Fruit fly (Drosophila melanogaster) whole organism, embryonic: ENCODE measurements around the gene EMC5.

ENCODE experiments used
- CG10267 ChIP-seq: fragments of 200-800 bp; sonication (Bioruptor generic); optimal IDR thresholded peaks from 2 replicates; lab custom pipeline; 2018; ENCODE audit warnings: missing biosample characterization, mild to moderate bottlenecking, missing genetic modification characterization, moderate library complexity
- CG10543 ChIP-seq: fragments of 200-800 bp; sonication (Bioruptor generic); optimal IDR thresholded peaks from 3 replicates; lab custom pipeline; 2017; ENCODE audit warnings: missing biosample characterization, mild to moderate bottlenecking, missing genetic modification characterization, moderate library complexity
- CG10959 ChIP-seq: fragments of 200-800 bp; sonication (Bioruptor generic); IDR thresholded peaks from 2 replicates; pipeline ENCODE4 v1.3.6; 2022; ENCODE audit warnings: missing biosample characterization, missing genetic modification characterization
- CG12391 ChIP-seq: fragments of 200-800 bp; sonication (Bioruptor generic); optimal IDR thresholded peaks from 3 replicates; lab custom pipeline; 2018; ENCODE audit warnings: missing biosample characterization, mild to moderate bottlenecking, missing genetic modification characterization, moderate library complexity
- CG15011 ChIP-seq: fragments of 200-800 bp; sonication (Bioruptor generic); optimal IDR thresholded peaks from 3 replicates; lab custom pipeline; 2018; ENCODE audit warnings: missing biosample characterization, mild to moderate bottlenecking, missing genetic modification characterization
- CG15073 ChIP-seq: fragments of 200-800 bp; sonication (Bioruptor generic); optimal IDR thresholded peaks from 2 replicates; lab custom pipeline; 2016; ENCODE audit warnings: missing biosample characterization, missing genetic modification characterization
- CG16779 ChIP-seq: fragments of 200-800 bp; sonication (Bioruptor generic); IDR thresholded peaks from 2 replicates; pipeline ENCODE4 v1.3.6; 2022; ENCODE audit warnings: missing biosample characterization, missing genetic modification characterization
- CG16813 ChIP-seq: fragments of 200-800 bp; sonication (Bioruptor generic); IDR thresholded peaks from 3 replicates; pipeline ENCODE4 v1.3.6; 2022; ENCODE audit warnings: missing biosample characterization, missing genetic modification characterization; ENCODE audit not compliant: partially characterized antibody
- CG17186 ChIP-seq: fragments of 200-800 bp; sonication (Bioruptor generic); optimal IDR thresholded peaks from 3 replicates; lab custom pipeline; 2017; ENCODE audit warnings: missing biosample characterization, missing genetic modification reagents, missing genetic modification characterization
- CG17612 ChIP-seq: fragments of 200-800 bp; sonication (Bioruptor generic); IDR thresholded peaks from 2 replicates; pipeline ENCODE4 v1.3.6; 2022; ENCODE audit warnings: missing biosample characterization, missing genetic modification characterization
- CG32772 ChIP-seq: fragments of 200-800 bp; sonication (Bioruptor generic); IDR thresholded peaks from 2 replicates; pipeline ENCODE4 v1.3.6; 2022; ENCODE audit warnings: missing biosample characterization, missing genetic modification characterization
- CG34422 ChIP-seq: fragments of 200-800 bp; sonication (Bioruptor generic); IDR thresholded peaks from 3 replicates; pipeline ENCODE4 v1.3.6; 2022; ENCODE audit warnings: missing biosample characterization, missing genetic modification characterization
- CG6854 ChIP-seq: fragments of 200-800 bp; sonication (Bioruptor generic); optimal IDR thresholded peaks from 3 replicates; lab custom pipeline; 2017; ENCODE audit warnings: missing biosample characterization, mild to moderate bottlenecking, missing genetic modification characterization
- CG7271 ChIP-seq: fragments of 200-800 bp; sonication (Bioruptor generic); optimal IDR thresholded peaks from 2 replicates; lab custom pipeline; 2018; ENCODE audit warnings: missing biosample characterization, mild to moderate bottlenecking, missing genetic modification characterization, moderate library complexity
- CG7357 ChIP-seq: fragments of 200-800 bp; sonication (Bioruptor generic); IDR thresholded peaks from 3 replicates; pipeline ENCODE4 v1.3.6; 2022; ENCODE audit warnings: missing biosample characterization, missing genetic modification characterization
- CG7928 ChIP-seq: fragments of 200-800 bp; sonication (Bioruptor generic); optimal IDR thresholded peaks from 2 replicates; lab custom pipeline; 2017; ENCODE audit warnings: missing biosample characterization, mild to moderate bottlenecking, missing genetic modification characterization
- CG8388 ChIP-seq: fragments of 200-800 bp; sonication (Bioruptor generic); optimal IDR thresholded peaks from 2 replicates; lab custom pipeline; 2019; ENCODE audit warnings: missing biosample characterization, mild to moderate bottlenecking, missing genetic modification characterization, moderate library complexity
- CG8478 ChIP-seq: fragments of >200 bp; optimal IDR thresholded peaks from 2 replicates; lab custom pipeline; 2018
- Camta ChIP-seq: fragments of 200-800 bp; sonication (Bioruptor generic); optimal IDR thresholded peaks from 2 replicates; lab custom pipeline; 2016; ENCODE audit warnings: missing biosample characterization, missing genetic modification characterization
- Dek ChIP-seq: fragments of 200-800 bp; sonication (Bioruptor generic); optimal IDR thresholded peaks from 3 replicates; lab custom pipeline; 2019; ENCODE audit warnings: missing biosample characterization, mild to moderate bottlenecking, missing genetic modification characterization, moderate library complexity
- Doc2 ChIP-seq: fragments of 200-800 bp; sonication (Bioruptor generic); IDR thresholded peaks from 2 replicates; pipeline ENCODE4 v1.3.6; 2022; ENCODE audit warnings: missing biosample characterization, missing genetic modification characterization
- E2f2 ChIP-seq: fragments of 200-800 bp; sonication (Bioruptor generic); IDR thresholded peaks from 2 replicates; pipeline ENCODE4 v1.3.6; 2022; ENCODE audit warnings: missing biosample characterization, missing genetic modification characterization
- HmgZ ChIP-seq: fragments of 200-800 bp; sonication (Bioruptor generic); optimal IDR thresholded peaks from 2 replicates; lab custom pipeline; 2018; ENCODE audit warnings: missing biosample characterization, mild to moderate bottlenecking, missing genetic modification characterization
- Lim3 ChIP-seq: fragments of 200-800 bp; sonication (Bioruptor generic); IDR thresholded peaks from 2 replicates; pipeline ENCODE4 v1.3.6; 2022; ENCODE audit warnings: missing biosample characterization, missing genetic modification characterization
- Mes4 ChIP-seq: fragments of 200-800 bp; sonication (Bioruptor generic); optimal IDR thresholded peaks from 2 replicates; lab custom pipeline; 2016; ENCODE audit warnings: missing biosample characterization, missing genetic modification characterization
- Nf-YC ChIP-seq: fragments of 200-800 bp; optimal IDR thresholded peaks from 3 replicates; lab custom pipeline; 2019; ENCODE audit warnings: missing biosample characterization, mild to moderate bottlenecking, missing genetic modification characterization, moderate library complexity
- Optix ChIP-seq: fragments of 200-800 bp; sonication (Bioruptor generic); IDR thresholded peaks from 3 replicates; pipeline ENCODE4 v1.3.6; 2022; ENCODE audit warnings: missing biosample characterization, missing genetic modification characterization
- Poxn ChIP-seq: fragments of 200-800 bp; sonication (Bioruptor generic); IDR thresholded peaks from 2 replicates; pipeline ENCODE4 v1.3.6; 2022; ENCODE audit warnings: missing biosample characterization, missing genetic modification characterization
- Sin3A ChIP-seq: fragments of >200 bp; optimal IDR thresholded peaks from 2 replicates; lab custom pipeline; 2018
- Sox100B ChIP-seq: fragments of 200-800 bp; sonication (Bioruptor generic); optimal IDR thresholded peaks from 3 replicates; lab custom pipeline; 2018; ENCODE audit warnings: missing biosample characterization, mild to moderate bottlenecking, missing genetic modification characterization
- Tbp ChIP-seq: fragments of >200 bp; optimal IDR thresholded peaks from 2 replicates; lab custom pipeline; 2018; ENCODE audit warnings: missing biosample characterization, missing genetic modification characterization
- Xrp1 ChIP-seq: fragments of 200-800 bp; sonication (Bioruptor generic); IDR thresholded peaks from 2 replicates; pipeline ENCODE4 v1.3.6; 2022; ENCODE audit warnings: missing biosample characterization, missing genetic modification characterization
- aop ChIP-seq: fragments of 200-800 bp; sonication (Bioruptor generic); IDR thresholded peaks from 2 replicates; pipeline ENCODE4 v1.3.6; 2022; ENCODE audit warnings: missing biosample characterization, missing genetic modification characterization
- ara ChIP-seq: fragments of 200-800 bp; sonication (Bioruptor generic); IDR thresholded peaks from 2 replicates; pipeline ENCODE4 v1.3.6; 2022; ENCODE audit warnings: missing biosample characterization, missing genetic modification characterization
- cas ChIP-seq: fragments of 200-800 bp; sonication (Bioruptor generic); IDR thresholded peaks from 2 replicates; pipeline ENCODE4 v1.3.6; 2022; ENCODE audit warnings: missing biosample characterization, missing genetic modification characterization
- cato ChIP-seq: fragments of 200-800 bp; sonication (Bioruptor generic); optimal IDR thresholded peaks from 2 replicates; lab custom pipeline; 2016; ENCODE audit warnings: missing biosample characterization, missing genetic modification characterization, borderline replicate concordance
- chif ChIP-seq, 2 experiments: fragments of 200-800 bp; sonication (Bioruptor generic); optimal IDR thresholded peaks; 3 replicates each; lab custom pipeline; 2016; ENCODE audit warnings: missing biosample characterization in 2 of 2, missing genetic modification characterization in 2 of 2
- esg ChIP-seq: fragments of 200-800 bp; sonication (Bioruptor generic); conservative IDR thresholded peaks from 2 replicates; pipeline ENCODE4 v1.3.6; 2022; ENCODE audit warnings: missing biosample characterization, missing genetic modification characterization
- gcm2 ChIP-seq: fragments of 200-800 bp; sonication (Bioruptor generic); optimal IDR thresholded peaks from 2 replicates; lab custom pipeline; 2016; ENCODE audit warnings: missing biosample characterization, missing genetic modification characterization
- klu ChIP-seq: fragments of 200-800 bp; sonication (Bioruptor generic); IDR thresholded peaks from 2 replicates; pipeline ENCODE4 v1.3.6; 2022; ENCODE audit warnings: missing biosample characterization, missing genetic modification characterization
- nau ChIP-seq: fragments of 200-800 bp; sonication (Bioruptor generic); optimal IDR thresholded peaks from 3 replicates; lab custom pipeline; 2017; ENCODE audit warnings: missing biosample characterization, mild to moderate bottlenecking, missing genetic modification characterization, missing genetic modification reagents
- nom ChIP-seq: fragments of 200-800 bp; sonication (Bioruptor generic); optimal IDR thresholded peaks from 2 replicates; lab custom pipeline; 2017; ENCODE audit warnings: missing biosample characterization, missing genetic modification characterization, mild to moderate bottlenecking, moderate library complexity, missing genetic modification reagents
- onecut ChIP-seq: fragments of 200-800 bp; sonication (Bioruptor generic); IDR thresholded peaks from 2 replicates; pipeline ENCODE4 v1.3.6; 2022; ENCODE audit warnings: missing biosample characterization, missing genetic modification characterization
- pnt ChIP-seq: fragments of 200-800 bp; sonication (Bioruptor generic); optimal IDR thresholded peaks from 3 replicates; lab custom pipeline; 2016; ENCODE audit warnings: missing biosample characterization, missing genetic modification characterization
- sd ChIP-seq: fragments of 200-800 bp; sonication (Bioruptor generic); optimal IDR thresholded peaks from 3 replicates; lab custom pipeline; 2018; ENCODE audit warnings: missing biosample characterization, mild to moderate bottlenecking, missing genetic modification characterization, moderate library complexity
- sim ChIP-seq: fragments of 200-800 bp; sonication (Bioruptor generic); IDR thresholded peaks from 2 replicates; pipeline ENCODE4 v1.3.6; 2022; ENCODE audit warnings: missing biosample characterization, missing genetic modification characterization
- toy ChIP-seq: fragments of 200-800 bp; sonication (Bioruptor generic); IDR thresholded peaks from 2 replicates; pipeline ENCODE4 v1.3.6; 2022; ENCODE audit warnings: missing biosample characterization, missing genetic modification characterization
- unc-4 ChIP-seq: fragments of 200-800 bp; sonication (Bioruptor generic); IDR thresholded peaks from 2 replicates; pipeline ENCODE4 v1.3.6; 2022; ENCODE audit warnings: missing biosample characterization, missing genetic modification characterization; ENCODE audit not compliant: partially characterized antibody
- unpg ChIP-seq: fragments of 200-800 bp; sonication (Bioruptor generic); optimal IDR thresholded peaks from 3 replicates; lab custom pipeline; 2018; ENCODE audit warnings: missing biosample characterization, mild to moderate bottlenecking, missing genetic modification characterization, moderate library complexity
- usp ChIP-seq: fragments of >200 bp; optimal IDR thresholded peaks from 2 replicates; lab custom pipeline; 2017; ENCODE audit warnings: missing biosample characterization, missing genetic modification characterization
- wor ChIP-seq: fragments of 200-800 bp; sonication (Bioruptor generic); IDR thresholded peaks from 2 replicates; pipeline ENCODE4 v1.3.6; 2022; ENCODE audit warnings: missing biosample characterization, missing genetic modification characterization
- zen2 ChIP-seq: fragments of 200-800 bp; sonication (Bioruptor generic); IDR thresholded peaks from 3 replicates; pipeline ENCODE4 v1.3.6; 2022; ENCODE audit warnings: missing biosample characterization, missing genetic modification characterization; ENCODE audit not compliant: partially characterized antibody

The EMC5 gene

dm6 chr2L:18953512-18954254 is 33.8 kb upstream of the EMC5 start (continued):
- TF ChIP-seq usp (GFP tag; lab: Kevin White, UChicago) = no peak
- TF ChIP-seq unpg (GFP tag; lab: Kevin White, UChicago) = peak; percentile 17
- TF ChIP-seq CG7928 (GFP tag; lab: Kevin White, UChicago) = no peak
- TF ChIP-seq Camta (GFP tag; lab: Kevin White, UChicago) = no peak
- TF ChIP-seq CG12391 = peak; percentile 33
- TF ChIP-seq CG8478 (lab: Kevin White, UChicago) = no peak
- no peak for TF ChIP-seq nau
- peak; percentile 22 for TF ChIP-seq CG8388 (GFP tag; lab: Kevin White, UChicago)
- no peak for TF ChIP-seq CG7357 (GFP tag; lab: Robert Waterston, UW)
- no peak for TF ChIP-seq CG10543 (GFP tag; lab: Kevin White, UChicago)
- TF ChIP-seq Optix (GFP tag; lab: Robert Waterston, UW) = no peak
- no peak for TF ChIP-seq CG7271 (tag; lab: Kevin White, UChicago)
- no peak for TF ChIP-seq cas (GFP tag; lab: Robert Waterston, UW)
- TF ChIP-seq gcm2 (GFP tag; lab: Kevin White, UChicago) = no peak
- no peak for TF ChIP-seq pnt (GFP tag; lab: Kevin White, UChicago)
- TF ChIP-seq CG10267 (tag; lab: Kevin White, UChicago) = peak; percentile 13
- TF ChIP-seq Doc2 (GFP tag; lab: Robert Waterston, UW) = no peak
- no peak for TF ChIP-seq wor (GFP tag; lab: Robert Waterston, UW)
- TF ChIP-seq CG34422 (GFP tag; lab: Robert Waterston, UW) = no peak
- no peak for TF ChIP-seq aop (GFP tag; lab: Robert Waterston, UW)
- TF ChIP-seq toy = no peak
- TF ChIP-seq CG32772 = no peak
- no peak for TF ChIP-seq Tbp
- TF ChIP-seq Sin3A (lab: Kevin White, UChicago) = no peak
- TF ChIP-seq CG15073 (GFP tag; lab: Kevin White, UChicago) = no peak
- TF ChIP-seq CG6854 (GFP tag; lab: Kevin White, UChicago) = no peak
- TF ChIP-seq Dek = peak; percentile 36
- no peak for TF ChIP-seq Lim3 (GFP tag; lab: Robert Waterston, UW)
- no peak for TF ChIP-seq CG16779 (GFP tag; lab: Robert Waterston, UW)
- TF ChIP-seq chif (GFP tag; optimal IDR thresholded peaks at IDR 0.05; lab: Kevin White, UChicago) = no peak
- no peak for TF ChIP-seq CG10959
- TF ChIP-seq CG17612 = no peak
- TF ChIP-seq nom = no peak
- TF ChIP-seq unc-4 (GFP tag; lab: Robert Waterston, UW) = no peak
- no peak for TF ChIP-seq CG16813 (GFP tag; lab: Robert Waterston, UW)
- no peak for TF ChIP-seq CG15011 (GFP tag; lab: Kevin White, UChicago)
- no peak for TF ChIP-seq Xrp1 (GFP tag; lab: Robert Waterston, UW)
- TF ChIP-seq klu (GFP tag; lab: Robert Waterston, UW) = no peak
- TF ChIP-seq Nf-YC (tag; lab: Kevin White, UChicago) = no peak
- no peak for TF ChIP-seq onecut (GFP tag; lab: Robert Waterston, UW)
- no peak for TF ChIP-seq CG17186 (GFP tag; lab: Kevin White, UChicago)
- TF ChIP-seq Sox100B = peak; percentile 37
- TF ChIP-seq HmgZ (tag; lab: Kevin White, UChicago) = peak; percentile 10
- no peak for TF ChIP-seq sim
- no peak for TF ChIP-seq esg (GFP tag; lab: Robert Waterston, UW)
- no peak for TF ChIP-seq Mes4 (GFP tag; lab: Kevin White, UChicago)
- no peak for TF ChIP-seq Poxn
- no peak for TF ChIP-seq zen2 (GFP tag; lab: Robert Waterston, UW)
- TF ChIP-seq cato (GFP tag; lab: Kevin White, UChicago) = no peak
- no peak for TF ChIP-seq E2f2 (GFP tag; lab: Robert Waterston, UW)
- TF ChIP-seq sd (tag; lab: Kevin White, UChicago) = no peak
- TF ChIP-seq ara (GFP tag; lab: Robert Waterston, UW) = no peak
